Worm (Caenorhabditis elegans) whole organism, L4 larva: ENCODE data around the gene rfip-1.

Experiments
- F26F4.8 ChIP-seq: fragments of 200-800 bp; sonication (Bioruptor generic); conservative IDR thresholded peaks from 2 replicates; pipeline ENCODE4 v1.3.6; 2022; ENCODE audit warnings: missing genetic modification characterization, missing compliant biosample characterization
- F37D6.2 ChIP-seq: sonication (generic microtip); optimal IDR thresholded peaks from 2 replicates; lab custom pipeline; 2016; ENCODE audit warnings: mild to moderate bottlenecking, missing genetic modification characterization, missing compliant biosample characterization
- R02D3.7 ChIP-seq: fragments of 150-350 bp; sonication (generic microtip); optimal IDR thresholded peaks from 3 replicates; lab custom pipeline; 2014; ENCODE audit warnings: missing biosample characterization, missing genetic modification characterization
- T20F7.1 ChIP-seq: fragments of 200-800 bp; sonication (Bioruptor generic); optimal IDR thresholded peaks from 2 replicates; lab custom pipeline; 2018; ENCODE audit warnings: mild to moderate bottlenecking, missing genetic modification characterization, missing compliant biosample characterization
- Y48G9A.11 ChIP-seq: fragments of 200-800 bp; sonication (Bioruptor generic); IDR thresholded peaks from 2 replicates; pipeline ENCODE4 v1.3.6; 2022; ENCODE audit warnings: missing genetic modification reagents, missing genetic modification characterization, missing compliant biosample characterization
- Y75B8A.6 ChIP-seq: fragments of 200-800 bp; sonication (Bioruptor generic); IDR thresholded peaks from 2 replicates; pipeline ENCODE4 v1.3.6; 2022; ENCODE audit warnings: missing genetic modification reagents, missing genetic modification characterization, missing compliant biosample characterization
- aha-1 ChIP-seq: fragments of 150-350 bp; peaks from one replicate; lab custom pipeline; 2014; ENCODE audit warnings: missing biosample characterization, missing genetic modification characterization
- ama-1 ChIP-seq: fragments of 150-350 bp; optimal IDR thresholded peaks from 2 replicates; lab custom pipeline; 2014; ENCODE audit warnings: inconsistent platforms, mixed read lengths
- attf-4 ChIP-seq: sonication (generic microtip); optimal IDR thresholded peaks from 3 replicates; lab custom pipeline; 2017; ENCODE audit warnings: missing biosample characterization, missing genetic modification characterization
- ceh-62 ChIP-seq: sonication (generic microtip); optimal IDR thresholded peaks from 2 replicates; lab custom pipeline; 2017; ENCODE audit warnings: missing biosample characterization, missing genetic modification characterization
- daf-16 ChIP-seq, 3 experiments: sonication (generic microtip); optimal IDR thresholded peaks; 2 replicates each; lab custom pipeline; 2016 to 2017; ENCODE audit warnings: missing genetic modification characterization in 3 of 3, missing genetic modification reagents in 3 of 3, mild to moderate bottlenecking in 2 of 3, missing compliant biosample characterization in 2 of 3, missing biosample characterization in 1 of 3, moderate library complexity in 1 of 3
- dpl-1 ChIP-seq: fragments of 150-350 bp; optimal IDR thresholded peaks from 2 replicates; lab custom pipeline; 2014; ENCODE audit warnings: missing biosample characterization, missing genetic modification reagents, missing genetic modification characterization
- dve-1 ChIP-seq: sonication (generic microtip); optimal IDR thresholded peaks from 2 replicates; lab custom pipeline; 2017; ENCODE audit warnings: antibody characterized with exemption, mild to moderate bottlenecking, missing genetic modification characterization, missing compliant biosample characterization; ENCODE audit not compliant: insufficient read depth
- fos-1 ChIP-seq: fragments of 150-350 bp; optimal IDR thresholded peaks from 2 replicates; lab custom pipeline; 2014; ENCODE audit warnings: missing biosample characterization, missing genetic modification characterization
- hif-1 ChIP-seq, 2 experiments: sonication (generic microtip); optimal IDR thresholded peaks; 2 replicates each; lab custom pipeline; 2016 to 2017; ENCODE audit warnings: missing compliant biosample characterization in 2 of 2, missing genetic modification characterization in 2 of 2, missing genetic modification reagents in 2 of 2, missing genotype in 2 of 2, mild to moderate bottlenecking in 1 of 2
- jun-1 ChIP-seq: fragments of 150-350 bp; optimal IDR thresholded peaks from 2 replicates; lab custom pipeline; 2014; ENCODE audit warnings: missing biosample characterization, missing genetic modification reagents, missing genetic modification characterization
- lin-38 ChIP-seq: fragments of 200-800 bp; sonication (Bioruptor generic); IDR thresholded peaks from 2 replicates; pipeline ENCODE4 v1.3.6; 2022; ENCODE audit warnings: missing genetic modification reagents, missing genetic modification characterization, missing compliant biosample characterization
- lin-39 ChIP-seq: fragments of 150-350 bp; optimal IDR thresholded peaks from 2 replicates; lab custom pipeline; 2014; ENCODE audit warnings: missing biosample characterization, missing genetic modification reagents, missing genetic modification characterization
- lsy-2 ChIP-seq, 2 experiments: fragments of 150-350 bp in 1 of 2; sonication (generic microtip) in 1 of 2; optimal IDR thresholded peaks; 2 replicates each; lab custom pipeline; 2014 to 2017; ENCODE audit warnings: missing biosample characterization in 2 of 2, missing genetic modification characterization in 2 of 2
- mep-1 ChIP-seq: fragments of 150-350 bp; sonication (generic microtip); optimal IDR thresholded peaks from 3 replicates; lab custom pipeline; 2014; ENCODE audit warnings: missing biosample characterization, missing genetic modification characterization
- mes-2 ChIP-seq: sonication (generic microtip); optimal IDR thresholded peaks from 2 replicates; lab custom pipeline; 2016; ENCODE audit warnings: missing genotype, mild to moderate bottlenecking, missing genetic modification characterization, missing compliant biosample characterization; ENCODE audit not compliant: poor library complexity, severe bottlenecking
- mxl-2 ChIP-seq: fragments of 200-800 bp; sonication (Bioruptor generic); conservative IDR thresholded peaks from 2 replicates; pipeline ENCODE4 v1.3.6; 2022; ENCODE audit warnings: missing genetic modification reagents, missing genetic modification characterization, missing compliant biosample characterization
- nhr-41 ChIP-seq: fragments of 200-800 bp; sonication (Bioruptor generic); IDR thresholded peaks from 2 replicates; pipeline ENCODE4 v1.3.6; 2022; ENCODE audit warnings: missing genetic modification reagents, missing genetic modification characterization, missing compliant biosample characterization
- nhr-77 ChIP-seq: fragments of 150-350 bp; optimal IDR thresholded peaks from 2 replicates; lab custom pipeline; 2014; ENCODE audit warnings: missing biosample characterization, missing genetic modification characterization
- pha-4 ChIP-seq, 2 experiments: fragments of 150-350 bp in 1 of 2; fragments of 200-800 bp in 1 of 2; sonication (Bioruptor generic) in 1 of 2; IDR thresholded peaks in 1 of 2; optimal IDR thresholded peaks in 1 of 2; 2 replicates each; pipeline versions ENCODE4 v1.3.6 to Lab custom; 2014 to 2022; ENCODE audit warnings: missing genetic modification characterization in 2 of 2, missing genetic modification reagents in 2 of 2, missing biosample characterization in 1 of 2, missing compliant biosample characterization in 1 of 2
- saeg-2 ChIP-seq: fragments of 200-800 bp; sonication (Bioruptor generic); IDR thresholded peaks from 2 replicates; pipeline ENCODE4 v1.3.6; 2022; ENCODE audit warnings: missing genetic modification reagents, missing genetic modification characterization, missing compliant biosample characterization
- set-16 ChIP-seq: fragments of 200-800 bp; sonication (Bioruptor generic); IDR thresholded peaks from 2 replicates; pipeline ENCODE4 v1.3.6; 2022; ENCODE audit warnings: missing genetic modification reagents, missing genetic modification characterization, missing compliant biosample characterization
- snpc-1.2 ChIP-seq: fragments of 200-800 bp; sonication (Bioruptor generic); IDR thresholded peaks from 2 replicates; pipeline ENCODE4 v1.3.6; 2022; ENCODE audit warnings: missing genetic modification reagents, missing genetic modification characterization, missing compliant biosample characterization
- tag-97 ChIP-seq: fragments of 200-800 bp; sonication (Bioruptor generic); IDR thresholded peaks from 2 replicates; pipeline ENCODE4 v1.3.6; 2022; ENCODE audit warnings: missing genetic modification characterization, missing compliant biosample characterization
- unc-130 ChIP-seq: sonication (generic microtip); optimal IDR thresholded peaks from 2 replicates; lab custom pipeline; 2016; ENCODE audit warnings: missing genetic modification reagents, missing genetic modification characterization, missing compliant biosample characterization
- unc-39 ChIP-seq: sonication (generic microtip); optimal IDR thresholded peaks from 2 replicates; lab custom pipeline; 2017; ENCODE audit warnings: missing biosample characterization, missing genetic modification characterization
- unc-62 ChIP-seq, 3 experiments: fragments of 150-350 bp in 1 of 3; sonication (generic microtip); optimal IDR thresholded peaks in 2 of 3; peaks in 1 of 3; 1 replicate in 1 of 3; 2 replicates in 2 of 3; lab custom pipeline; 2014 to 2017; ENCODE audit warnings: missing biosample characterization in 3 of 3, missing genetic modification characterization in 3 of 3, missing genetic modification reagents in 3 of 3, missing genotype in 1 of 3
- zag-1 ChIP-seq: fragments of 150-350 bp; optimal IDR thresholded peaks from 2 replicates; lab custom pipeline; 2014; ENCODE audit warnings: missing biosample characterization, missing genetic modification characterization
- zip-11 ChIP-seq: fragments of 200-800 bp; sonication (Bioruptor generic); IDR thresholded peaks from 2 replicates; pipeline ENCODE4 v1.3.6; 2022; ENCODE audit warnings: missing genetic modification characterization, missing compliant biosample characterization

The rfip-1 gene

ce11 chrII:5913897-5914296, 29.5 kb downstream of the rfip-1 start (continued):
- TF ChIP-seq unc-130 (GFP tag; lab: Kevin White, UChicago), result no peak
- peak; percentile 58 for TF ChIP-seq dve-1
- no peak for TF ChIP-seq snpc-1.2
- no peak for TF ChIP-seq nhr-41
- no peak for TF ChIP-seq attf-4
- TF ChIP-seq Y75B8A.6 (GFP tag; lab: Robert Waterston, UW), result no peak
- TF ChIP-seq ceh-62 (tag; lab: Kevin White, UChicago), result no peak
- no peak for TF ChIP-seq set-16 (GFP tag; lab: Robert Waterston, UW)
- no peak for TF ChIP-seq mxl-2 (GFP tag; lab: Robert Waterston, UW)
- no peak for TF ChIP-seq saeg-2
- TF ChIP-seq nhr-77 (tag; lab: Kevin White, UChicago), result peak; percentile 43
- TF ChIP-seq F37D6.2 (tag; lab: Kevin White, UChicago), result no peak
- TF ChIP-seq zag-1 (tag; lab: Kevin White, UChicago), result no peak
- TF ChIP-seq zip-11 (GFP tag; lab: Robert Waterston, UW), result no peak

ce11 chrII:5917010-5917472, 32.7 kb downstream of the rfip-1 start, which contains the start of gene frh-1:
Gene frh-1 (plus strand): TSS chrII:5917422.
- TF ChIP-seq unc-39 (tag; lab: Kevin White, UChicago) (no peak), tag-97 (GFP tag; lab: Robert Waterston, UW) (no peak), pha-4 (GFP tag; IDR thresholded peaks at IDR 0.05; lab: Robert Waterston, UW) (0 out of 2 replicates have a peak, but pooled peaks have one; percentile 38), pha-4 (tag; optimal IDR thresholded peaks at IDR 0.05; lab: Kevin White, UChicago) (no peak), lin-38 (peak; percentile 35), aha-1 (tag; lab: Kevin White, UChicago) (peak; percentile 72)

- TF ChIP-seq dve-1, result peak; percentile 11
- peak in 1 of 2 experiments; percentile 64 for TF ChIP-seq lsy-2 (tag; optimal IDR thresholded peaks at IDR 0.05; lab: Kevin White, UChicago)
- peak; percentile 61 for TF ChIP-seq mep-1 (tag; lab: Kevin White, UChicago)
- no peak for TF ChIP-seq daf-16 (GFP tag; optimal IDR thresholded peaks at IDR 0.05; lab: Kevin White, UChicago)
- TF ChIP-seq daf-16 (tag; optimal IDR thresholded peaks at IDR 0.05; lab: Kevin White, UChicago), result peak; percentile 1
- TF ChIP-seq saeg-2, result no peak
- no peak for TF ChIP-seq lin-39
- no peak for TF ChIP-seq jun-1 (tag; lab: Kevin White, UChicago)
- TF ChIP-seq unc-62 (GFP tag; optimal IDR thresholded peaks at IDR 0.05 in 1 of 2; lab: Kevin White, UChicago), result peak in 1 of 2 experiments; percentile 70
- TF ChIP-seq unc-62 (tag; optimal IDR thresholded peaks at IDR 0.05; lab: Kevin White, UChicago), result no peak
- peak; percentile 25 for TF ChIP-seq R02D3.7 (tag; lab: Kevin White, UChicago)
- peak; percentile 93 for TF ChIP-seq Y48G9A.11 (GFP tag; lab: Robert Waterston, UW)
- TF ChIP-seq Y75B8A.6 (GFP tag; lab: Robert Waterston, UW), result no peak
- peak; percentile 45; the same call in 1 of the 2 replicates for TF ChIP-seq lin-38
- TF ChIP-seq mes-2 (tag; lab: Kevin White, UChicago), result peak; percentile 65
- peak; percentile 96 for TF ChIP-seq T20F7.1 (GFP tag; lab: Kevin White, UChicago)
- TF ChIP-seq fos-1, result no peak
- peak; percentile 5 for TF ChIP-seq ama-1 (lab: Kevin White, UChicago)
- TF ChIP-seq F26F4.8 (GFP tag; lab: Robert Waterston, UW), result no peak
- peak in 1 of 2 experiments; percentile 27 for TF ChIP-seq hif-1 (tag; optimal IDR thresholded peaks at IDR 0.05; lab: Kevin White, UChicago)
Measured at ce11 chrII:5918149-5918697, 33.9 kb downstream of the rfip-1 start, which contains the start of gene ptp-2. Gene ptp-2 (plus strand): TSS chrII:5918647.

- TF ChIP-seq lin-38 (peak; percentile 47), dpl-1 (GFP tag; lab: Kevin White, UChicago) (peak; percentile 48), mes-2 (tag; lab: Kevin White, UChicago) (peak; percentile 24), lsy-2 (tag; optimal IDR thresholded peaks at IDR 0.05; lab: Kevin White, UChicago) (peak in 1 of 2 experiments; percentile 25), nhr-41 (no peak)
Measured at ce11 chrII:5921620-5922019, 37.3 kb downstream of the rfip-1 start, which contains the start of gene vrk-1. Gene vrk-1 (plus strand): TSS chrII:5921967.
